Fruit fly (Drosophila melanogaster): ENCODE results near the gene Ir85a.

Ir85a gene

dm6 chr3R:8807048-8807447, 12.6 kb downstream of the Ir85a start:
- TF ChIP-seq rn (GFP tag; IDR thresholded peaks at IDR 0.05) (no peak), CG8159 (tag; optimal IDR thresholded peaks at IDR 0.05) (no peak), Pif1A (GFP tag; optimal IDR thresholded peaks at IDR 0.05) (no peak), gl (tag; optimal IDR thresholded peaks at IDR 0.05) (no peak)

DNA sequence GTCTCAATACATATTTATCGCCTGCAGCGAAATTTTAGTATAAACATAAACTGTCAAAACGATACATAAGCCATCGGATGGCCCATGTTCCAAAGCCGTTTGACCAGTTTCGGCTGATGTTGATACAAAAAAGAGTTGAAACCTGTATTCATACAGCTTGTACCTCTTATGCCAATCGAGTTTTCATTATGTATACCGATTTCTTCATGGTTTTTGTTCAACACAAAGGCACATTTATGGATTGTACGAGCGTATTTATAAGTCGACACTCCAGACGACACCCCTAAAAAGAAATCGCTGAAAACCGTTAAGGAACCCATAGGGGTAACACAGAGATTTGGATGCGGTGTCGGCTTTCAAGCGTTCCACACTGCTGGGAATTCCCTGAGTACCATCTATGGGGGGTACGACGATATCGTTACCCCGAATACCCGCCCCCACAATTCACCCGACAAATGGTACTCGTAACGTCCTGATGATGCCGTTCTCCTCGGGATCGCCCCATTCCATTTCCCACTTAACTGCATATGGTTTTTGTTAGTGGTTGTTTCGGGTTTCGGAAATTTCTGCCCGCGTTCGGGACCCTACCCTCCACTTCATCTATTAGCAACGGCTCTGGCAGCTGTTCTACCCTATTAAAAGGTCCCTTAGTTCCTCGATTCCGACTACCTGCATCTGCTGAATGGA, 13.5 kb downstream of the Ir85a start:
- TF ChIP-seq CG4496 (GFP tag; IDR thresholded peaks at IDR 0.05), result no peak
- TF ChIP-seq EcR (GFP tag; optimal IDR thresholded peaks at IDR 0.05), result peak; percentile 48
- TF ChIP-seq CG8159 (tag; optimal IDR thresholded peaks at IDR 0.05), result no peak
- no peak for TF ChIP-seq CG12605 (GFP tag; IDR thresholded peaks at IDR 0.05)
- no peak for TF ChIP-seq CG32121 (GFP tag; IDR thresholded peaks at IDR 0.05)
- TF ChIP-seq Pif1A (GFP tag; optimal IDR thresholded peaks at IDR 0.05), result no peak
- no peak for TF ChIP-seq CG10348 (GFP tag; IDR thresholded peaks at IDR 0.05)

dm6 chr3R:8808518-8808921, 14.0 kb downstream of the Ir85a start:
- no peak for TF ChIP-seq Pif1B (GFP tag; optimal IDR thresholded peaks at IDR 0.05)
- TF ChIP-seq D1 (tag; optimal IDR thresholded peaks at IDR 0.05), result peak; percentile 40
- peak; percentile 62 for TF ChIP-seq CG34367 (tag; optimal IDR thresholded peaks at IDR 0.05)
- TF ChIP-seq rn (GFP tag; IDR thresholded peaks at IDR 0.05), result no peak
- TF ChIP-seq CG8159 (tag; optimal IDR thresholded peaks at IDR 0.05), result peak; percentile 82
- TF ChIP-seq CG9948 (tag; optimal IDR thresholded peaks at IDR 0.05), result peak; percentile 68
- no peak for TF ChIP-seq Ets98B (GFP tag; IDR thresholded peaks at IDR 0.05)
- TF ChIP-seq CG8301 (tag; optimal IDR thresholded peaks at IDR 0.05), result peak; percentile 36
- TF ChIP-seq CG4496 (GFP tag; IDR thresholded peaks at IDR 0.05), result peak; percentile 19; the same call in 1 of the 3 replicates
- TF ChIP-seq CG15710 (tag; optimal IDR thresholded peaks at IDR 0.05), result peak; percentile 70
- TF ChIP-seq gl (tag; optimal IDR thresholded peaks at IDR 0.05), result peak; percentile 27
- TF ChIP-seq CG17806 (tag; optimal IDR thresholded peaks at IDR 0.05), result peak; percentile 78
- TF ChIP-seq Snoo (tag; optimal IDR thresholded peaks at IDR 0.05), result peak; percentile 45

DNA sequence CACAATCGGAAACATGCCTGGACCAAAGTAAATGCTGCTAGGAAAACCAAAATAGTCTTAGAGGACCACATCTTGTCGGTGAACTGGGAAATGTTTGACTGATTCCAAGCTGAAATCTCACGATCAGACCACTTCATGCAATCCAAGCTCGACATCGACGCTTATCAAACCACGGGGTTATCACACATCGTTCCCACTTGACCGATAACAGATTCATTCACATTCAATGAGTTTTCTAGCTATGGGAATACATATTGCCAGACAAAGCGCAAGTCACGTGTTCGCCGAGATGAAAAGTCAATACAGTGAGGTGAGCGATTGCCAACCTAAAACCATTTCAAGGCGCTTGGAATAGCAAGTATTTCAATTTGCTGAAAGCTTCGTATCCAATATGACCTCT, 15.2 kb downstream of the Ir85a start:
- no peak for TF ChIP-seq Pif1B (GFP tag; optimal IDR thresholded peaks at IDR 0.05)
- no peak for TF ChIP-seq Pif1A (GFP tag; optimal IDR thresholded peaks at IDR 0.05)
- TF ChIP-seq CG8301 (tag; optimal IDR thresholded peaks at IDR 0.05), result no peak
- TF ChIP-seq CG34367 (tag; optimal IDR thresholded peaks at IDR 0.05), result no peak
- peak; percentile 79 for TF ChIP-seq EcR (GFP tag; optimal IDR thresholded peaks at IDR 0.05)
- no peak for TF ChIP-seq CG32121 (GFP tag; IDR thresholded peaks at IDR 0.05)
- TF ChIP-seq CG13204 (GFP tag; optimal IDR thresholded peaks at IDR 0.05), result no peak

DNA sequence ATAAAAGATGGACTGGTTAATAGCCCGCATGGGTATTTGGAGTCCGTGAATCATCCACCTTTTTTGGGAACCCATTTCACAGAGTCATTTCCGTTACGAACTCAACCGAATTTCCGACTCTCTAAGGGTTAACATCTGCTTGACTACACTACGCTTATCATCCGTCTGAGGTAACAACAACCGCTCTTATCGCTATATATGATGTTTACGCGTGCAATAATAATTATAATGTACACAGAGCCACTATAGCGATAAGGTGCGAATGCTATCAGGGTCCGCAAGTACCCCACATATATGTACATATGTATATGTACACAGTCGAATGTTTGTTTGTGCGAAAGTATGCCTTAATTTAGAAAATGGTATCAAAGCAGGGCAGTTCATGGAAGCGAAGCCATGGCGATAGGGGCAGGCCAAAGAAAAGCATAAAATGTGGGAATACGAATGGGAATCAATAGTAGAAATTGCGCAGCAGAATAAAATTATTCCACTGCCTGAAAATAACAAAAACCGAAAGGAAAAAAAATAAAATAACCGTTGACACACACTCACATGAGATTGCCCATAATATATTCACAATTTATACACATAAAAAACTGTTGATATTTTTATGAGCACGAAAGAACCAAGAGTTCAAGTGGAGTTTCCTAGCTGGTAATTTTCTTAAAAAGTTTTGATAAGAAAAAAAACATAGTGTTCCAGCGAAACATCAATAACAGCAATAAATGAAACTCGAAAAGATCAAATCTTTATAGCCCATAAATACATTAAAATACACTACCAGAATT, 16.1 kb downstream of the Ir85a start:
- TF ChIP-seq CG8301 (tag; optimal IDR thresholded peaks at IDR 0.05) (no peak), CG12605 (GFP tag; IDR thresholded peaks at IDR 0.05) (peak; percentile 36; the same call in 1 of the 2 replicates), EcR (GFP tag; optimal IDR thresholded peaks at IDR 0.05) (peak; percentile 15), CG13204 (GFP tag; optimal IDR thresholded peaks at IDR 0.05) (peak; percentile 28), CG14655 (GFP tag; optimal IDR thresholded peaks at IDR 0.05) (peak; percentile 85), CG9948 (tag; optimal IDR thresholded peaks at IDR 0.05) (peak; percentile 87), D1 (tag; optimal IDR thresholded peaks at IDR 0.05) (peak; percentile 85), gl (tag; optimal IDR thresholded peaks at IDR 0.05) (peak; percentile 23), CG17806 (tag; optimal IDR thresholded peaks at IDR 0.05) (peak; percentile 85), CG15710 (tag; optimal IDR thresholded peaks at IDR 0.05) (peak; percentile 41), Pif1A (GFP tag; optimal IDR thresholded peaks at IDR 0.05) (peak; percentile 72), CG34367 (tag; optimal IDR thresholded peaks at IDR 0.05) (peak; percentile 7), CG32121 (GFP tag; IDR thresholded peaks at IDR 0.05) (peak; percentile 46), rn (GFP tag; IDR thresholded peaks at IDR 0.05) (peak; percentile 39; the same call in 1 of the 2 replicates), CG10348 (GFP tag; IDR thresholded peaks at IDR 0.05) (no peak), fd96Ca (GFP tag; IDR thresholded peaks at IDR 0.05) (0 out of 3 replicates have a peak, but pooled peaks have one; percentile 26), CG8159 (tag; optimal IDR thresholded peaks at IDR 0.05) (peak; percentile 32), Snoo (tag; optimal IDR thresholded peaks at IDR 0.05) (no peak), Ets98B (GFP tag; IDR thresholded peaks at IDR 0.05) (peak; percentile 54), CG4496 (GFP tag; IDR thresholded peaks at IDR 0.05) (peak; percentile 20), Pif1B (GFP tag; optimal IDR thresholded peaks at IDR 0.05) (peak; percentile 15)

DNA sequence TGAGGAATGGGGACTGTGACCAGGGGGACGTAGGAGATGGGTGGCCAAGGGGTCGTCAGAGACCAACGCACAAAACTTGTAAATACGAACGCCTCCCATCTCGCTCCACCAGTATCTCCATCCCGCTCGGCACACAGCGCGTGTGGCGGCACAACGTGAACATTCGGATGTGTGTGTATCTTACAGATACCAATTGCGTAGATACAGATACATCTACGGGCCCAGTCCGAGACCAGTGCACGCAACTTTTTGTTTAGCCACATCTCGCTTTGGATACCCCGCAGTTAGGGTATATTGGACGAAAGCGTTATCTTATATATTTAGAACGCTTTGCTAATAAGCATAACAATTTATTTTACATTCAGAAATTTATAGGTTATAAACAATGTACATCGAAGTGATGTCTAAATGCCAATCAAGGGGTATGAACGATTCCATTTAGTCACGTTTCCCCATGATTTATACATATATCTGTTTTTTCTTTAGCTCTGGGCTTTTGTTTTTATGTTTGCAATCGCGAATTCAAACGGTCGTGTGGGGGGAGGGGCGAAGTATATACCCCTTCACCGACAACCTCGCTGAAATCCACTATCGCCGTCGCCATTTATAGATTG, 16.9 kb downstream of the Ir85a start:
- TF ChIP-seq CG9948 (tag; optimal IDR thresholded peaks at IDR 0.05) (peak; percentile 99), Pif1B (GFP tag; optimal IDR thresholded peaks at IDR 0.05) (peak; percentile 99), rn (GFP tag; IDR thresholded peaks at IDR 0.05) (peak; percentile 98), Pif1A (GFP tag; optimal IDR thresholded peaks at IDR 0.05) (peak; percentile 99), CG34367 (tag; optimal IDR thresholded peaks at IDR 0.05) (peak; percentile 99), EcR (GFP tag; optimal IDR thresholded peaks at IDR 0.05) (peak; percentile 85), CG8301 (tag; optimal IDR thresholded peaks at IDR 0.05) (peak; percentile 99), gl (tag; optimal IDR thresholded peaks at IDR 0.05) (peak; percentile 96), Snoo (tag; optimal IDR thresholded peaks at IDR 0.05) (peak; percentile 96), CG4496 (GFP tag; IDR thresholded peaks at IDR 0.05) (peak; percentile 99), CG32121 (GFP tag; IDR thresholded peaks at IDR 0.05) (peak; percentile 99), CG14655 (GFP tag; optimal IDR thresholded peaks at IDR 0.05) (peak; percentile 99), CG8159 (tag; optimal IDR thresholded peaks at IDR 0.05) (peak; percentile 99), CG10348 (GFP tag; IDR thresholded peaks at IDR 0.05) (peak; percentile 98), CG17806 (tag; optimal IDR thresholded peaks at IDR 0.05) (peak; percentile 99), fd96Ca (GFP tag; IDR thresholded peaks at IDR 0.05) (peak; percentile 99), CG15710 (tag; optimal IDR thresholded peaks at IDR 0.05) (peak; percentile 99), CG13204 (GFP tag; optimal IDR thresholded peaks at IDR 0.05) (peak; percentile 95), D1 (tag; optimal IDR thresholded peaks at IDR 0.05) (peak; percentile 98), CG12605 (GFP tag; IDR thresholded peaks at IDR 0.05) (peak; percentile 98), Ets98B (GFP tag; IDR thresholded peaks at IDR 0.05) (peak; percentile 99)

All from whole organism, pupa.